Worm (Caenorhabditis elegans): ENCODE results near the gene F01D4.8.

- no peak for TF ChIP-seq ceh-9 (tag; optimal IDR thresholded peaks at IDR 0.05)
- no peak for TF ChIP-seq ztf-4 (tag; optimal IDR thresholded peaks at IDR 0.05)
- no peak for TF ChIP-seq sea-2 (GFP tag; optimal IDR thresholded peaks at IDR 0.05)
- TF ChIP-seq elt-2 (tag; optimal IDR thresholded peaks at IDR 0.05) = peak; percentile 95
- TF ChIP-seq skn-1 (tag; optimal IDR thresholded peaks at IDR 0.05) = peak; percentile 78
- no peak for TF ChIP-seq unc-62 (GFP tag; optimal IDR thresholded peaks at IDR 0.05)
- no peak for TF ChIP-seq hmg-11 (tag; optimal IDR thresholded peaks at IDR 0.05)
- TF ChIP-seq ceh-28 (tag; optimal IDR thresholded peaks at IDR 0.05) = no peak
- TF ChIP-seq lin-39 (tag; optimal IDR thresholded peaks at IDR 0.05) = no peak
- no peak for TF ChIP-seq zag-1 (tag; optimal IDR thresholded peaks at IDR 0.05)
- TF ChIP-seq nhr-25 (tag; optimal IDR thresholded peaks at IDR 0.05) = no peak
- TF ChIP-seq pha-4 (tag; optimal IDR thresholded peaks at IDR 0.05) = no peak
- no peak for TF ChIP-seq lin-15B (tag; optimal IDR thresholded peaks at IDR 0.05)
These were observed 10.2 kb upstream of the F01D4.8 start for ce11 chrIV:10463127-10463526.

All from whole organism, L3 larva.